Worm (Caenorhabditis elegans) whole organism, mixed stage, embryonic: ENCODE measurements around the gene rike-1.

Experiments used
- blmp-1 ChIP-seq: fragments of 150-350 bp; optimal IDR thresholded peaks from 2 replicates; lab custom pipeline; 2014; ENCODE audit warnings: missing biosample characterization, missing genetic modification characterization
- cnd-1 ChIP-seq: fragments of 200-800 bp; sonication (Bioruptor generic); optimal IDR thresholded peaks from 2 replicates; lab custom pipeline; 2018; ENCODE audit warnings: mild to moderate bottlenecking, missing genetic modification characterization, missing compliant biosample characterization
- mls-2 ChIP-seq: sonication (generic microtip); optimal IDR thresholded peaks from 2 replicates; lab custom pipeline; 2016; ENCODE audit warnings: mild to moderate bottlenecking, missing genetic modification characterization, moderate library complexity, missing compliant biosample characterization
- nhr-12 ChIP-seq: fragments of 150-350 bp; optimal IDR thresholded peaks from 2 replicates; lab custom pipeline; 2014; ENCODE audit warnings: missing biosample characterization, missing genetic modification characterization
- nhr-237 ChIP-seq: fragments of 150-350 bp; optimal IDR thresholded peaks from 2 replicates; lab custom pipeline; 2014; ENCODE audit warnings: missing biosample characterization, missing genetic modification characterization
- nhr-28 ChIP-seq: fragments of 150-350 bp; optimal IDR thresholded peaks from 2 replicates; lab custom pipeline; 2014; ENCODE audit warnings: missing biosample characterization, missing genetic modification characterization
- pha-4 ChIP-seq: fragments of 150-350 bp; optimal IDR thresholded peaks from 2 replicates; lab custom pipeline; 2018; ENCODE audit warnings: missing biosample characterization, missing genetic modification reagents, missing genetic modification characterization
- unc-39 ChIP-seq: fragments of 150-350 bp; optimal IDR thresholded peaks from 2 replicates; lab custom pipeline; 2014; ENCODE audit warnings: missing biosample characterization, missing genetic modification characterization
- unc-62 ChIP-seq: fragments of 150-350 bp; optimal IDR thresholded peaks from 2 replicates; lab custom pipeline; 2014; ENCODE audit warnings: missing biosample characterization, missing genetic modification reagents, missing genetic modification characterization
- ztf-11 ChIP-seq: fragments of 150-350 bp; optimal IDR thresholded peaks from 2 replicates; lab custom pipeline; 2014; ENCODE audit warnings: missing biosample characterization, missing genetic modification characterization

ce11 chrV:14536274-14536673 lies 9.4 kb downstream of the rike-1 start, which contains the start of gene tag-191:
- TF ChIP-seq pha-4 (tag; lab: Kevin White, UChicago) (no peak), nhr-237 (tag; lab: Kevin White, UChicago) (no peak), unc-39 (no peak), cnd-1 (tag; lab: Kevin White, UChicago) (no peak), ztf-11 (tag; lab: Kevin White, UChicago) (no peak), unc-62 (GFP tag; lab: Kevin White, UChicago) (no peak), mls-2 (tag; lab: Kevin White, UChicago) (no peak), nhr-12 (tag; lab: Kevin White, UChicago) (no peak), nhr-28 (no peak), blmp-1 (tag; lab: Kevin White, UChicago) (no peak)
